Comparison of ENCODE assay signal across 4 worm cellular contexts in the genomic region with DNA sequence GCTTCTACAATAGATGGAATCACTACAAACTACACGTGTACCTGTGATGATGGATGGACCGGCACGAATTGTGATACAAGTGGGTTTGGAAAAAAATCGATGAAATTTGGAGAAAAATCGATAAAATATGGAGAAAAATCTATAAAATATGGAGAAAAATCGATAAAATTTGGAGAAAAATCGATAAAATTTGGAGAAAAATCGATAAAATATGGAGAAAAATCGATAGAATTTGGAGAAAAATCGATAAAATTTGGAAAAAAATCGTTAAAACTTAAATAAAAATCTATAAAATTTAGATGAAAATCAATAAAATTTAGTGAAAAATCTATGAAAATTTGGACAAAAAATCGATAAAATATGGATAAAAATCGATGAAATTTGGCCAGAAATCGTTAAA.
A peak's percentile ranks its signal among the peaks of the same experiment; 100 is the strongest.
TF ChIP-seq lines count a peak whose summit lies in the region.

No protein-coding gene starts in this region.

TF ChIP-seq in whole organism, L3 larva, 47 proteins besides CTCF, POLR2A, EP300 and RAD21:
- TF ChIP-seq ceh-28 (tag; optimal IDR thresholded peaks at IDR 0.05; lab: Kevin White, UChicago) = peak; percentile 83
- no peak for TF ChIP-seq nfya-1 (tag; optimal IDR thresholded peaks at IDR 0.05; lab: Kevin White, UChicago; ENCODE audit: insufficient read depth)
- no peak for TF ChIP-seq tbx-2 (tag; optimal IDR thresholded peaks at IDR 0.05; lab: Kevin White, UChicago)
- no peak for TF ChIP-seq nhr-77 (tag; optimal IDR thresholded peaks at IDR 0.05; lab: Kevin White, UChicago)
- no peak for TF ChIP-seq nhr-28 (tag; optimal IDR thresholded peaks at IDR 0.05; lab: Kevin White, UChicago)
- no peak for TF ChIP-seq elt-1 (tag; optimal IDR thresholded peaks at IDR 0.05; lab: Kevin White, UChicago)

TF ChIP-seq in whole organism, L4 larva, 104 proteins besides CTCF, POLR2A, EP300 and RAD21:
- TF ChIP-seq madf-9 (GFP tag; conservative IDR thresholded peaks at IDR 0.05; lab: Robert Waterston, UW) (no peak), mxl-3 (GFP tag; optimal IDR thresholded peaks at IDR 0.05; lab: Kevin White, UChicago) (no peak), dmd-9 (GFP tag; IDR thresholded peaks at IDR 0.05; lab: Robert Waterston, UW) (no peak), ama-1 (optimal IDR thresholded peaks at IDR 0.05; lab: Kevin White, UChicago) (no peak), zip-2 (tag; optimal IDR thresholded peaks at IDR 0.05; lab: Kevin White, UChicago) (no peak), daf-8 (GFP tag; IDR thresholded peaks at IDR 0.05; lab: Robert Waterston, UW) (no peak), ceh-28 (tag; optimal IDR thresholded peaks at IDR 0.05; lab: Kevin White, UChicago) (peak; percentile 70)

TF ChIP-seq in whole organism, late embryonic, 69 proteins besides CTCF, POLR2A, EP300 and RAD21:
- no peak for TF ChIP-seq ceh-34 (tag; optimal IDR thresholded peaks at IDR 0.05; lab: Kevin White, UChicago)
- TF ChIP-seq tbx-7 (tag; optimal IDR thresholded peaks at IDR 0.05; lab: Kevin White, UChicago) = no peak
- no peak for TF ChIP-seq gmeb-2 (tag; optimal IDR thresholded peaks at IDR 0.05; lab: Kevin White, UChicago)
- peak; percentile 12 for TF ChIP-seq ceh-48 (tag; optimal IDR thresholded peaks at IDR 0.05; lab: Kevin White, UChicago)

TF ChIP-seq in whole organism, midembryonic, 9 proteins besides CTCF, POLR2A, EP300 and RAD21:
- no peak for TF ChIP-seq med-1 (GFP tag; optimal IDR thresholded peaks at IDR 0.05; lab: Kevin White, UChicago; ENCODE audit: insufficient read depth)
- peak; percentile 74 for TF ChIP-seq T22C8.4 (GFP tag; IDR thresholded peaks at IDR 0.05; lab: Robert Waterston, UW)
